Worm (Caenorhabditis elegans): Measurements from ENCODE around the gene atln-1.

DNA sequence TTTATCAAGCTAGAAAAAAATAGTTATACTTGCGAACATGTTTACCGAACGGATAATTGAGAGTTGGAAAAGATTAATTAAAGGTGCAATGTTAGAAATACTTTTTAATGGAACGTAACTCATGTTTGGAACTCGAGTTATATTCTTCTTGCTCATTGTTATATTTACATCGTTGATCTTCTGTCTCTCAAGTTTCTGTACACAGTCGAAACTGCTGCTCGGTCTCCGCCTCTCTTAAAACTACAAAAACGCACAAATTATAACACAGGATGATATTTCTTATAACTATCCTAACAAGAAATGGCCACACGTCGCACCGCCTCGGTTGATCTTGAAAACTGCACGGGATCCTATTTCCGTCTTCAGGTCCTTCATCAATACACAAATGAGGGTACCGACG is 46.0 kb downstream of the atln-1 start, which contains the start of gene pudl-2:
- TF ChIP-seq nhr-76 (tag; optimal IDR thresholded peaks at IDR 0.05) (no peak), unc-62 (GFP tag; optimal IDR thresholded peaks at IDR 0.05) (no peak), unc-39 (tag; optimal IDR thresholded peaks at IDR 0.05) (no peak), nhr-28 (tag; optimal IDR thresholded peaks at IDR 0.05) (no peak), pha-4 (tag; optimal IDR thresholded peaks at IDR 0.05) (no peak)
